Worm (Caenorhabditis elegans) whole organism, midembryonic: ENCODE data around the gene glr-1.

Experiments used
- flt-1 ChIP-seq: fragments of 200-800 bp; sonication (Bioruptor generic); IDR thresholded peaks from 2 replicates; pipeline ENCODE4 v1.3.6; 2022; ENCODE audit warnings: missing genetic modification characterization, missing compliant biosample characterization
- med-1 ChIP-seq: sonication (generic microtip); optimal IDR thresholded peaks from 2 replicates; lab custom pipeline; 2017; ENCODE audit warnings: missing genetic modification characterization, mild to moderate bottlenecking, missing compliant biosample characterization, antibody characterized with exemption, missing genetic modification reagents; ENCODE audit not compliant: insufficient read depth

ce11 chrIII:8621982-8622381 is 33.5 kb upstream of the glr-1 start:
- TF ChIP-seq flt-1 (GFP tag; lab: Robert Waterston, UW) (no peak), med-1 (no peak)
